Worm (Caenorhabditis elegans): ENCODE results near the gene F59A7.11.
A peak's percentile ranks its signal among the peaks of the same experiment; 100 is the strongest.

F59A7.11 gene

DNA sequence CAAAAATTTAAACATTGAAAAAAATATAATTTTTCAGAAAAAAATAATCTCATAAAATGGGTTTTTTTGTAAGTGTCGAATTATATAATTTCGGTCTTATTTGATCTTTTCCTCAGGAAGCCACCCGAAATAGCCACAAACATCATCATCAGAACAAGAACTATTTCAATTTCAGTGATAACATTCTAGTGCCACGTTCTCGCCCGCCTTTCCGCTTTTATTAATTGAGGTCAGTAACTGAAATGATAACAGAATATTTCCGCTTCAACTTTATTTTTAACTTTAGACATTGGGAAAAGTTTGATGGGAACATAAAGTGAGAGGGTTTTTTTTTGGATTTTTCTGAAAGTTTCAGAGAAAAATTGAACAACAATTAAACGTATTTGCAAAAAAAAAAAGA, 24.5 kb downstream of the F59A7.11 start:
- TF ChIP-seq elt-2 (tag; optimal IDR thresholded peaks at IDR 0.05): peak; percentile 69
- TF ChIP-seq nhr-11 (tag; optimal IDR thresholded peaks at IDR 0.05): no peak
- no peak for TF ChIP-seq zag-1 (tag; optimal IDR thresholded peaks at IDR 0.05)
- peak; percentile 28 for TF ChIP-seq pqm-1 (tag; optimal IDR thresholded peaks at IDR 0.05)

DNA sequence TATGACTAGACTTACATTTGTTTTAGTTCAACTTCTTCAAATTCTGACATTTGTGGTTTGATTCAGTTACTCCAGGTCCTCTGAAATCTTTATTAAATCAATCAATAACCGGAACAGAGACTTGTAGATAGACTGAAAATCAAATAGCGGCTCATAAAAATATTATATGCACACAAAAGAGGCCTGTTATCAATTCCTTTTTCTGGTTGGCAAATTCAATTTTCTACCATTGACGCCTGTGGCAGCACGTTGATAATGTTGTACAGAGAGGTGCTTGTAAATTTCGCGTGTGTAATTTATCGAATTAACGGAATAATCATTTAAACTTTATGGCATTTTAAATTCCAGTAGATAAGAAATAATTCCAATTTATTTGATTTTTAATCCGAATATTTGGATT, 26.8 kb downstream of the F59A7.11 start, which contains the start of gene T08B1.1:
T08B1.1 (minus strand) TSS at position 92 of the 400 bp plus-strand sequence.
- TF ChIP-seq nhr-11 (tag; optimal IDR thresholded peaks at IDR 0.05): no peak
- peak; percentile 74 for TF ChIP-seq pqm-1 (tag; optimal IDR thresholded peaks at IDR 0.05)
- TF ChIP-seq elt-2 (tag; optimal IDR thresholded peaks at IDR 0.05): peak; percentile 88

ce11 chrV:1978968-1979367, 34.8 kb downstream of the F59A7.11 start, which contains the start of gene T08B1.4:
T08B1.4 (plus strand) TSS chrV:1979268.
- TF ChIP-seq elt-1 (tag; optimal IDR thresholded peaks at IDR 0.05): no peak
- TF ChIP-seq ama-1 (optimal IDR thresholded peaks at IDR 0.05): no peak
- no peak for TF ChIP-seq nhr-237 (tag; optimal IDR thresholded peaks at IDR 0.05)

- TF ChIP-seq nfya-1 (tag; optimal IDR thresholded peaks at IDR 0.05; ENCODE audit: insufficient read depth): no peak
- no peak for TF ChIP-seq elt-2 (tag; optimal IDR thresholded peaks at IDR 0.05)
- TF ChIP-seq mdl-1 (tag; optimal IDR thresholded peaks at IDR 0.05): no peak
- TF ChIP-seq ceh-28 (tag; optimal IDR thresholded peaks at IDR 0.05): no peak
- no peak for TF ChIP-seq ceh-9 (tag; optimal IDR thresholded peaks at IDR 0.05)
- TF ChIP-seq unc-39 (tag; optimal IDR thresholded peaks at IDR 0.05): no peak
- no peak for TF ChIP-seq snpc-4 (tag; optimal IDR thresholded peaks at IDR 0.05)
- no peak for TF ChIP-seq fkh-2 (tag; optimal IDR thresholded peaks at IDR 0.05)
- no peak for TF ChIP-seq pqm-1 (tag; optimal IDR thresholded peaks at IDR 0.05)
- no peak for TF ChIP-seq lin-39 (tag; optimal IDR thresholded peaks at IDR 0.05)
- no peak for TF ChIP-seq tbx-2 (tag; optimal IDR thresholded peaks at IDR 0.05)
- TF ChIP-seq ZK546.5 (tag; optimal IDR thresholded peaks at IDR 0.05): no peak
- no peak for TF ChIP-seq fkh-10 (GFP tag; optimal IDR thresholded peaks at IDR 0.05)
- no peak for TF ChIP-seq elt-3 (tag; optimal IDR thresholded peaks at IDR 0.05)
- no peak for TF ChIP-seq nhr-67 (tag; optimal IDR thresholded peaks at IDR 0.05)
- no peak for TF ChIP-seq ama-1 (optimal IDR thresholded peaks at IDR 0.05)
- TF ChIP-seq aly-2 (tag; optimal IDR thresholded peaks at IDR 0.05): no peak
Measured at ce11 chrV:1975049-1975448, 38.7 kb downstream of the F59A7.11 start, which contains the start of gene fbxa-201. fbxa-201 (plus strand) TSS chrV:1975349.

- TF ChIP-seq fkh-10 (GFP tag; optimal IDR thresholded peaks at IDR 0.05) (no peak), jun-1 (tag; optimal IDR thresholded peaks at IDR 0.05) (no peak), nhr-11 (tag; optimal IDR thresholded peaks at IDR 0.05) (no peak), ZK546.5 (tag; optimal IDR thresholded peaks at IDR 0.05) (no peak), aly-2 (tag; optimal IDR thresholded peaks at IDR 0.05) (no peak), fos-1 (tag; optimal IDR thresholded peaks at IDR 0.05) (no peak), skn-1 (tag; optimal IDR thresholded peaks at IDR 0.05) (no peak), mml-1 (tag; optimal IDR thresholded peaks at IDR 0.05) (no peak), ztf-11 (tag; optimal IDR thresholded peaks at IDR 0.05) (no peak)
Measured at ce11 chrV:1969690-1970089, 44.0 kb downstream of the F59A7.11 start.

ce11 chrV:1969228-1969627, 44.5 kb downstream of the F59A7.11 start, which contains the start of gene acs-3:
acs-3 (plus strand) TSS chrV:1969528.
- TF ChIP-seq elt-3 (tag; optimal IDR thresholded peaks at IDR 0.05): no peak
- TF ChIP-seq nhr-23 (tag; optimal IDR thresholded peaks at IDR 0.05): no peak
- no peak for TF ChIP-seq ztf-4 (tag; optimal IDR thresholded peaks at IDR 0.05)
- no peak for TF ChIP-seq skn-1 (tag; optimal IDR thresholded peaks at IDR 0.05)
- no peak for TF ChIP-seq ZK546.5 (tag; optimal IDR thresholded peaks at IDR 0.05)
- no peak for TF ChIP-seq nhr-43 (tag; optimal IDR thresholded peaks at IDR 0.05; ENCODE audit: poor library complexity, severe bottlenecking)
- TF ChIP-seq elt-2 (tag; optimal IDR thresholded peaks at IDR 0.05): no peak
- TF ChIP-seq nhr-67 (tag; optimal IDR thresholded peaks at IDR 0.05): no peak
- TF ChIP-seq nhr-12 (tag; optimal IDR thresholded peaks at IDR 0.05): no peak
- TF ChIP-seq hmg-11 (tag; optimal IDR thresholded peaks at IDR 0.05): no peak
- TF ChIP-seq R02D3.7 (tag; optimal IDR thresholded peaks at IDR 0.05): no peak
- no peak for TF ChIP-seq ceh-28 (tag; optimal IDR thresholded peaks at IDR 0.05)

Measured in whole organism, L3 larva.